Fruit fly (Drosophila melanogaster): ENCODE measurements around the gene Mkrn1.
A peak's percentile ranks its signal among the peaks of the same experiment; 100 is the strongest.

The Mkrn1 gene

DNA sequence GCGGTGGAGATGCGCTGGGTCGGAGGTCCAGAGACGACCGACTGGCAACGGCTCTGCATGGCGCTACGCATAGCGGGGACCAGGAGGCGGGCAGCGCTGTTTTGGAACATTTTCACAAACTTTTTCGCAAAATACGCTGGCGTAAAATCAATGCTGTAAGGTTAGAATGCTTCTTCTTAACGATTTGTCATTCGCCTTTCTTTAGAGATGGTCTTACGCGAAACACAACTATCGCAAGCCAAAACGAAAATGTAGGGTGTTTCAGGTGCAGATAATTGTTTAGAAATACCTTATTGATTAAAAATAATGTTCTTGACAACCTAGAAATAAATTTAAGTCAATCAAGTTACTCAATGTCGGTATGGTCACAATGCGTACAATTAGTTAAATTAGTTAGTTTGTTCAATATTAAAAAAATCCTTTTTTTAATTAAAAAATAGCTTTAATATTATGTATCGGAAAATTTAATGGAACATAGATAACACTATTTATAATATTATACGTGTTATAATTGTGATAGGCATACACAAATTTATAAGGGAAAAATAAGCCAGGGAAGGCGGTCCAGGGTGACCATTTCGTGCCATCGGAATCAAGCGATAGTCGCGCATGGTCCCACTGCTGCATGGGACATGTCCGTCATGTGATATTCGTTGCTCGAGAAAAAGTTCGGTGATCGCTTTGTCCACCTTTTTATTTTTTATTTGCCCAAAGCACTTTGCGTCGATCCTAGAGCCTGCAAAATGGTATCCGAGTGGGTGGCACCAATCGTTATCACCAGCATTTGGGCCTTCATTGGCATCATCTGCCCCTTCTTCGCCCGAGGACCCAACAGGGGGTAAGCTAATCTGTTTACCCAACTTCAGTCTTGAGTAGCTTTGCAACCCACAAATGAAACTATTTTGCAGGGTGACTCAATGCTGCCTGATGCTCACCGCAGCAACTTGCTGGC, 6.0 kb upstream of the Mkrn1 start, which contains the start of the genes COX8 and VhaM9.7-b (continued):
- TF ChIP-seq Nf-YA (GFP tag; IDR thresholded peaks at IDR 0.05) (no peak), CG14965 (GFP tag; optimal IDR thresholded peaks at IDR 0.05; ENCODE audit: borderline replicate concordance) (no peak), Scr (GFP tag; IDR thresholded peaks at IDR 0.05; ENCODE audit: partially characterized antibody) (peak; percentile 77), CG7745 (tag; optimal IDR thresholded peaks at IDR 0.05) (no peak), jumu (GFP tag; optimal IDR thresholded peaks at IDR 0.05) (peak; percentile 44), Doc3 (GFP tag; IDR thresholded peaks at IDR 0.05; ENCODE audit: partially characterized antibody) (peak; percentile 66), CG14710 (tag; optimal IDR thresholded peaks at IDR 0.05) (peak; percentile 82), CG12219 (GFP tag; optimal IDR thresholded peaks at IDR 0.05) (no peak), ind (GFP tag; optimal IDR thresholded peaks at IDR 0.05) (peak; percentile 74), Mrtf (GFP tag; IDR thresholded peaks at IDR 0.05) (no peak), CG31224 (GFP tag; IDR thresholded peaks at IDR 0.05) (peak; percentile 8; the same call in 1 of the 2 replicates), fu2 (GFP tag; optimal IDR thresholded peaks at IDR 0.05) (peak; percentile 2), CG13775 (GFP tag; optimal IDR thresholded peaks at IDR 0.05) (peak; percentile 76), CG10565 (GFP tag; optimal IDR thresholded peaks at IDR 0.05) (no peak), CG1024 (GFP tag; IDR thresholded peaks at IDR 0.05) (0 out of 2 replicates have a peak, but pooled peaks have one; percentile 16), NC2β (GFP tag; optimal IDR thresholded peaks at IDR 0.05) (peak; percentile 24), Awh (GFP tag; IDR thresholded peaks at IDR 0.05) (no peak), CG3838 (GFP tag; optimal IDR thresholded peaks at IDR 0.05) (peak; percentile 13), ssp (GFP tag; IDR thresholded peaks at IDR 0.05) (peak; percentile 45), CG10321 (GFP tag; IDR thresholded peaks at IDR 0.05) (no peak), unpg (GFP tag; optimal IDR thresholded peaks at IDR 0.05) (no peak), bbx (GFP tag; IDR thresholded peaks at IDR 0.05; ENCODE audit: partially characterized antibody) (peak; percentile 65), pnt (GFP tag; optimal IDR thresholded peaks at IDR 0.05) (peak; percentile 59), CG42726 (GFP tag; IDR thresholded peaks at IDR 0.05; ENCODE audit: partially characterized antibody) (peak; percentile 79), psq (GFP tag; optimal IDR thresholded peaks at IDR 0.05) (peak; percentile 18), zen (tag; optimal IDR thresholded peaks at IDR 0.05) (peak; percentile 55), Blimp-1 (GFP tag; optimal IDR thresholded peaks at IDR 0.05) (no peak), ash1 (GFP tag; optimal IDR thresholded peaks at IDR 0.05) (no peak), Usf (GFP tag; optimal IDR thresholded peaks at IDR 0.05) (peak; percentile 89), Dfd (GFP tag; optimal IDR thresholded peaks at IDR 0.05) (no peak), Fer2 (tag; optimal IDR thresholded peaks at IDR 0.05) (no peak), CG12236 (GFP tag; optimal IDR thresholded peaks at IDR 0.05) (no peak), Xrp1 (GFP tag; IDR thresholded peaks at IDR 0.05) (peak; percentile 10; the same call in 1 of the 2 replicates), twi (tag; optimal IDR thresholded peaks at IDR 0.05) (no peak), Hr51 (GFP tag; optimal IDR thresholded peaks at IDR 0.05) (peak in 1 of 2 experiments; percentile 30), phol (tag; optimal IDR thresholded peaks at IDR 0.05) (peak; percentile 77), CG10366 (GFP tag; IDR thresholded peaks at IDR 0.05) (peak; percentile 61; the same call in 1 of the 2 replicates), ems (GFP tag; optimal IDR thresholded peaks at IDR 0.05) (peak; percentile 40), Sox102F (GFP tag; optimal IDR thresholded peaks at IDR 0.05) (no peak), CG18476 (GFP tag; optimal IDR thresholded peaks at IDR 0.05) (peak; percentile 14), CG12769 (tag; optimal IDR thresholded peaks at IDR 0.05) (peak; percentile 56), CG8388 (GFP tag; optimal IDR thresholded peaks at IDR 0.05) (no peak), CG9817 (tag; optimal IDR thresholded peaks at IDR 0.05) (no peak), ranshi (GFP tag; IDR thresholded peaks at IDR 0.05) (peak; percentile 73), CG3995 (GFP tag; optimal IDR thresholded peaks at IDR 0.05) (peak; percentile 55), cato (GFP tag; optimal IDR thresholded peaks at IDR 0.05; ENCODE audit: borderline replicate concordance) (no peak), CG3407 (GFP tag; optimal IDR thresholded peaks at IDR 0.05) (no peak)

Measured in whole organism, embryonic.